Fruit fly (Drosophila melanogaster): ENCODE results near the gene alphaTub67C.

alphaTub67C gene

DNA sequence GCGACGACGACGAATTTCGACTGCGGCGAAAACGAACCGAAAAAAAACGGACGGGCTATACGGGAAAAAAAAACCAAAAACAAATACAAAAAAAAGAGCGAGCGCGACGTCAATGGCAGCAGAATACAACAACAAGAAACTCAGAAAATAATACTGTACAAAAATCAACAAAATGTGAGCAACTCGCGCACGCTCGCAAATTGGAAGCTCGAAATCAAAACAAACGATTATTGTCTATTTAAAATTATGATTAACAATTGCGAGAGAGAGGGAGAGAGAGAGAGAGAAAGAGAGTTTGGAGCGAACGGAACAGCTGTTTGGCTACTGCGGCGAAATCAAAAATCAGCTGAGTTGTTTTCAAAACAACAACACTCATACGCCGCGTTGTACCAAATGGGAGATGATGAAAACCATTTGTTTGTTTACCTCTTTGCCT is 5.5 kb upstream of the alphaTub67C start (continued):
- TF ChIP-seq Blimp-1 (GFP tag; optimal IDR thresholded peaks at IDR 0.05), result peak; percentile 52
- TF ChIP-seq Sox102F (GFP tag; optimal IDR thresholded peaks at IDR 0.05), result peak; percentile 48
- no peak for TF ChIP-seq spab (GFP tag; optimal IDR thresholded peaks at IDR 0.05)
- peak; percentile 77 for TF ChIP-seq fkh (GFP tag; optimal IDR thresholded peaks at IDR 0.05)
- no peak for TF ChIP-seq CG10631 (GFP tag; optimal IDR thresholded peaks at IDR 0.05)
- peak; percentile 90 for TF ChIP-seq vri (GFP tag; optimal IDR thresholded peaks at IDR 0.05)
- TF ChIP-seq Gug (GFP tag; IDR thresholded peaks at IDR 0.05), result no peak
- TF ChIP-seq CG34406 (GFP tag; optimal IDR thresholded peaks at IDR 0.05), result peak; percentile 46
- TF ChIP-seq Met (GFP tag; optimal IDR thresholded peaks at IDR 0.05), result peak; percentile 40
- no peak for TF ChIP-seq CG3032 (tag; optimal IDR thresholded peaks at IDR 0.05)
- TF ChIP-seq Ets96B (tag; optimal IDR thresholded peaks at IDR 0.05), result no peak
- TF ChIP-seq fd85E (GFP tag; optimal IDR thresholded peaks at IDR 0.05), result no peak
- no peak for TF ChIP-seq CG6792 (GFP tag; optimal IDR thresholded peaks at IDR 0.05)
- no peak for TF ChIP-seq CG4318 (GFP tag; optimal IDR thresholded peaks at IDR 0.05)
- no peak for TF ChIP-seq CG1621 (tag; optimal IDR thresholded peaks at IDR 0.05)
- TF ChIP-seq CG31627 (GFP tag; optimal IDR thresholded peaks at IDR 0.05), result no peak
- peak; percentile 83 for TF ChIP-seq CG6854 (GFP tag; optimal IDR thresholded peaks at IDR 0.05)
- no peak for TF ChIP-seq CG8632 (GFP tag; optimal IDR thresholded peaks at IDR 0.05)
- TF ChIP-seq dac (GFP tag; optimal IDR thresholded peaks at IDR 0.05), result no peak
- TF ChIP-seq acj6 (GFP tag; optimal IDR thresholded peaks at IDR 0.05), result no peak
- no peak for TF ChIP-seq achi (GFP tag; optimal IDR thresholded peaks at IDR 0.05)
- peak; percentile 91 for TF ChIP-seq eg (GFP tag; IDR thresholded peaks at IDR 0.05)
- peak; percentile 46 for TF ChIP-seq esn (GFP tag; optimal IDR thresholded peaks at IDR 0.05)
- TF ChIP-seq CG32006 (GFP tag; optimal IDR thresholded peaks at IDR 0.05), result no peak
- TF ChIP-seq Lpt (GFP tag; optimal IDR thresholded peaks at IDR 0.05), result peak; percentile 44

DNA sequence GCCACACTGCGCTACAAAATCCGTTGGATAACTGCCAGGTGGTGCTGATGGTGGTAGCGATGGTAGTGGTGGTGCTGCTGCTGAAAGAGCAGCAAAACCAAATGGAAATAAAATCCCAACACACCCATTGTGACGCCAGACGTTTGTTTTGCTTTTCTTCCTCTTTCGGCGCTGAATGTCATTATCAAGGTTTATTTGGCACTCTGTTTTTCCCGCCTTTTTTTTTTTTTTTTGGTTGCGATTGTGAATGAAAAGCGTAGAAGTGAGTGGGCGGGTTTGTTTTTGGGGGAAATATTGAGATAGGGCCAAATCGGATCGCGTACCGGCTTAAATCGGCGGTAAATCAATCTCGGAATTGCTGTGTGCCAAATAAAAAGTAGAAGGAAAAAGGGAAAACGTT is 3.8 kb upstream of the alphaTub67C start:
- peak; percentile 48 for TF ChIP-seq svp (GFP tag)
- no peak for TF ChIP-seq Met (GFP tag; optimal IDR thresholded peaks at IDR 0.05)

DNA sequence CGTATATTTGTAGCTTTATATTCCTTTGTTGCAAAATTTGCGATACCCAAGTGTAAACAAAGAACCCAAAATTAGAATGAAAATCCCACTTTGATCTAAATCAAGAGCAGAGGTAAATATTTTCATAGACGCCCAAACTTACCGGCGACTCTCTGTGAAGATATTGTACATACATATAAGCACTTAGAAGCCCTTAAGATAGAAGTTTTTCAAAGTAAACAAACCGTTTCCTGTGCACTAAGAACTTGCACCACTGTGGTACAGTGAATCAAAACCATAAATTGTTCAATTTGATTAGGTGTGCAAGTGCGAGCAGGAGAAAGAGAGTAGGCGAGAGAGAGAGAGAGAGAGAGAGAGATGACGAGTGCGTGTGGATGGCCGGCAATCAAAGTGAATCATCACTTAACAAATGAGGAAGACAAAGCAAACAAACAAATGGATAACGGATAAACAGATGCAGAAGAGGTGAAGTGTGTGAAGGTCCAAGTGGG is 3.0 kb upstream of the alphaTub67C start:
- TF ChIP-seq topi (GFP tag; optimal IDR thresholded peaks at IDR 0.05) (peak; percentile 19), Hr4 (GFP tag; optimal IDR thresholded peaks at IDR 0.05) (peak; percentile 47), CG6792 (GFP tag; optimal IDR thresholded peaks at IDR 0.05) (peak; percentile 28), Eip78C (GFP tag) (peak; percentile 87), vri (GFP tag; optimal IDR thresholded peaks at IDR 0.05) (peak; percentile 59), CG31627 (GFP tag; optimal IDR thresholded peaks at IDR 0.05) (peak; percentile 21), fkh (GFP tag; optimal IDR thresholded peaks at IDR 0.05) (peak; percentile 66), CG11762 (GFP tag; optimal IDR thresholded peaks at IDR 0.05; ENCODE audit: insufficient read depth) (no peak), CG15336 (GFP tag; IDR thresholded peaks at IDR 0.05) (peak; percentile 41), dac (GFP tag; optimal IDR thresholded peaks at IDR 0.05) (no peak), achi (GFP tag; optimal IDR thresholded peaks at IDR 0.05) (peak; percentile 4), CG34406 (GFP tag; optimal IDR thresholded peaks at IDR 0.05) (peak; percentile 20), CG3032 (tag; optimal IDR thresholded peaks at IDR 0.05) (no peak), CG10631 (GFP tag; optimal IDR thresholded peaks at IDR 0.05) (peak; percentile 10), Ets96B (tag; optimal IDR thresholded peaks at IDR 0.05) (peak; percentile 23), Sox14 (GFP tag; optimal IDR thresholded peaks at IDR 0.05) (peak; percentile 90), CG6854 (GFP tag; optimal IDR thresholded peaks at IDR 0.05) (no peak), OdsH (GFP tag; optimal IDR thresholded peaks at IDR 0.05) (no peak), CG8632 (GFP tag; optimal IDR thresholded peaks at IDR 0.05) (peak; percentile 22), esn (GFP tag; optimal IDR thresholded peaks at IDR 0.05) (peak; percentile 52), Gug (GFP tag; IDR thresholded peaks at IDR 0.05) (no peak), CG3919 (GFP tag; optimal IDR thresholded peaks at IDR 0.05) (peak; percentile 1), CG8319 (GFP tag; optimal IDR thresholded peaks at IDR 0.05) (no peak), salr (GFP tag; optimal IDR thresholded peaks at IDR 0.05) (peak in 1 of 2 experiments; percentile 21), Met (GFP tag; optimal IDR thresholded peaks at IDR 0.05) (peak; percentile 52), spab (GFP tag; optimal IDR thresholded peaks at IDR 0.05) (peak; percentile 19), Hr39 (GFP tag; optimal IDR thresholded peaks at IDR 0.05) (peak; percentile 36), lz (GFP tag; optimal IDR thresholded peaks at IDR 0.05) (peak; percentile 41), CG6808 (GFP tag; optimal IDR thresholded peaks at IDR 0.05) (no peak), svp (GFP tag) (peak; percentile 39), fd59A (GFP tag; optimal IDR thresholded peaks at IDR 0.05) (peak; percentile 2), net (GFP tag; optimal IDR thresholded peaks at IDR 0.05) (peak; percentile 60), ss (GFP tag; optimal IDR thresholded peaks at IDR 0.05) (peak in 1 of 2 experiments; percentile 67), dsx (GFP tag; optimal IDR thresholded peaks at IDR 0.05; ENCODE audit: poor library complexity, severe bottlenecking) (peak; percentile 25), CG4318 (GFP tag; optimal IDR thresholded peaks at IDR 0.05) (peak; percentile 32)

Measured in whole organism, prepupa.